Worm (Caenorhabditis elegans) whole organism, L4 larva: ENCODE measurements around the gene Y38E10A.24.

ENCODE experiments used
- D1046.2 ChIP-seq: fragments of 200-800 bp; sonication (Bioruptor generic); IDR thresholded peaks from 2 replicates; pipeline ENCODE4 v1.3.6; 2022; ENCODE audit warnings: missing genetic modification characterization, missing compliant biosample characterization
- F10B5.3 ChIP-seq: sonication (generic microtip); optimal IDR thresholded peaks from 2 replicates; lab custom pipeline; 2016; ENCODE audit warnings: mild to moderate bottlenecking, missing genetic modification characterization, missing compliant biosample characterization
- F49E8.2 ChIP-seq: sonication (generic microtip); optimal IDR thresholded peaks from 2 replicates; lab custom pipeline; 2016; ENCODE audit warnings: missing compliant biosample characterization, mild to moderate bottlenecking, missing genetic modification characterization, borderline replicate concordance
- Y105C5A.15 ChIP-seq: fragments of 200-800 bp; sonication (Bioruptor generic); IDR thresholded peaks from 2 replicates; pipeline ENCODE4 v1.3.6; 2022; ENCODE audit warnings: missing genetic modification characterization, missing compliant biosample characterization
- Y48G9A.11 ChIP-seq: fragments of 200-800 bp; sonication (Bioruptor generic); IDR thresholded peaks from 2 replicates; pipeline ENCODE4 v1.3.6; 2022; ENCODE audit warnings: missing genetic modification reagents, missing genetic modification characterization, missing compliant biosample characterization
- Y5F2A.4 ChIP-seq: fragments of 200-800 bp; sonication (Bioruptor generic); optimal IDR thresholded peaks from 2 replicates; lab custom pipeline; 2018; ENCODE audit warnings: mild to moderate bottlenecking, missing genetic modification characterization, missing compliant biosample characterization
- aha-1 ChIP-seq: fragments of 150-350 bp; peaks from one replicate; lab custom pipeline; 2014; ENCODE audit warnings: missing biosample characterization, missing genetic modification characterization
- ces-1 ChIP-seq: fragments of 150-350 bp; sonication (generic microtip); optimal IDR thresholded peaks from 4 replicates; lab custom pipeline; 2014; ENCODE audit warnings: missing biosample characterization, missing genetic modification reagents, missing genetic modification characterization
- daf-16 ChIP-seq, 3 experiments: sonication (generic microtip); optimal IDR thresholded peaks; 2 replicates each; lab custom pipeline; 2016 to 2017; ENCODE audit warnings: missing genetic modification characterization in 3 of 3, missing genetic modification reagents in 3 of 3, mild to moderate bottlenecking in 2 of 3, missing compliant biosample characterization in 2 of 3, missing biosample characterization in 1 of 3, moderate library complexity in 1 of 3
- daf-19 ChIP-seq: fragments of 200-800 bp; sonication (Bioruptor generic); conservative IDR thresholded peaks from 2 replicates; pipeline ENCODE4 v1.3.6; 2022; ENCODE audit warnings: missing genetic modification characterization, missing compliant biosample characterization
- daf-8 ChIP-seq: fragments of 200-800 bp; sonication (Bioruptor generic); IDR thresholded peaks from 2 replicates; pipeline ENCODE4 v1.3.6; 2022; ENCODE audit warnings: missing genetic modification characterization, missing compliant biosample characterization
- dmd-6 ChIP-seq: fragments of 200-800 bp; sonication (Bioruptor generic); IDR thresholded peaks from 2 replicates; pipeline ENCODE4 v1.3.6; 2022; ENCODE audit warnings: missing genetic modification reagents, missing genetic modification characterization, missing compliant biosample characterization
- dmd-9 ChIP-seq: fragments of 200-800 bp; sonication (Bioruptor generic); IDR thresholded peaks from 2 replicates; pipeline ENCODE4 v1.3.6; 2022; ENCODE audit warnings: missing genetic modification reagents, missing genetic modification characterization, missing compliant biosample characterization
- duxl-1 ChIP-seq: sonication (generic microtip); optimal IDR thresholded peaks from 2 replicates; lab custom pipeline; 2016; ENCODE audit warnings: mild to moderate bottlenecking, missing genetic modification characterization, moderate library complexity, missing compliant biosample characterization; ENCODE audit not compliant: poor library complexity
- egl-43 ChIP-seq: fragments of 200-800 bp; sonication (Bioruptor generic); IDR thresholded peaks from 2 replicates; pipeline ENCODE4 v1.3.6; 2022; ENCODE audit warnings: missing genetic modification reagents, missing genetic modification characterization, missing compliant biosample characterization
- hlh-30 ChIP-seq: sonication (generic microtip); optimal IDR thresholded peaks from 2 replicates; lab custom pipeline; 2017; ENCODE audit warnings: antibody characterized with exemption, mild to moderate bottlenecking, missing genetic modification characterization, missing compliant biosample characterization; ENCODE audit not compliant: insufficient read depth
- hmg-1.1 ChIP-seq: fragments of 200-800 bp; sonication (Bioruptor generic); IDR thresholded peaks from 2 replicates; pipeline ENCODE4 v1.3.6; 2022; ENCODE audit warnings: missing genetic modification reagents, missing genetic modification characterization, missing compliant biosample characterization
- lin-13 ChIP-seq: fragments of 150-350 bp; optimal IDR thresholded peaks from 2 replicates; lab custom pipeline; 2014; ENCODE audit warnings: missing biosample characterization, missing genetic modification reagents, missing genetic modification characterization
- lin-29 ChIP-seq: fragments of 200-800 bp; sonication (Bioruptor generic); IDR thresholded peaks from 2 replicates; pipeline ENCODE4 v1.3.6; 2022; ENCODE audit warnings: missing genetic modification reagents, missing genetic modification characterization, missing compliant biosample characterization
- lin-38 ChIP-seq: fragments of 200-800 bp; sonication (Bioruptor generic); IDR thresholded peaks from 2 replicates; pipeline ENCODE4 v1.3.6; 2022; ENCODE audit warnings: missing genetic modification reagents, missing genetic modification characterization, missing compliant biosample characterization
- mdl-1 ChIP-seq, 2 experiments: fragments of 150-350 bp in 1 of 2; sonication (generic microtip) in 1 of 2; optimal IDR thresholded peaks; 2 replicates each; lab custom pipeline; 2014 to 2017; ENCODE audit warnings: missing biosample characterization in 2 of 2, missing genetic modification characterization in 2 of 2
- mes-2 ChIP-seq: sonication (generic microtip); optimal IDR thresholded peaks from 2 replicates; lab custom pipeline; 2016; ENCODE audit warnings: missing genotype, mild to moderate bottlenecking, missing genetic modification characterization, missing compliant biosample characterization; ENCODE audit not compliant: poor library complexity, severe bottlenecking
- nhr-48 ChIP-seq: sonication (generic microtip); optimal IDR thresholded peaks from 2 replicates; lab custom pipeline; 2016; ENCODE audit warnings: mild to moderate bottlenecking, missing genetic modification characterization, missing compliant biosample characterization
- nhr-6 ChIP-seq: fragments of 150-350 bp; optimal IDR thresholded peaks from 2 replicates; lab custom pipeline; 2014; ENCODE audit warnings: missing biosample characterization, missing genetic modification characterization
- nhr-76 ChIP-seq: fragments of 150-350 bp; optimal IDR thresholded peaks from 2 replicates; lab custom pipeline; 2014; ENCODE audit warnings: missing biosample characterization, missing genetic modification characterization
- pha-4 ChIP-seq, 2 experiments: fragments of 150-350 bp in 1 of 2; fragments of 200-800 bp in 1 of 2; sonication (Bioruptor generic) in 1 of 2; IDR thresholded peaks in 1 of 2; optimal IDR thresholded peaks in 1 of 2; 2 replicates each; pipeline versions ENCODE4 v1.3.6 to Lab custom; 2014 to 2022; ENCODE audit warnings: missing genetic modification characterization in 2 of 2, missing genetic modification reagents in 2 of 2, missing biosample characterization in 1 of 2, missing compliant biosample characterization in 1 of 2
- php-3 ChIP-seq: fragments of 200-800 bp; sonication (Bioruptor generic); IDR thresholded peaks from 2 replicates; pipeline ENCODE4 v1.3.6; 2022; ENCODE audit warnings: missing genetic modification reagents, missing genetic modification characterization, missing compliant biosample characterization
- sdz-12 ChIP-seq: fragments of 200-800 bp; sonication (Bioruptor generic); optimal IDR thresholded peaks from 2 replicates; lab custom pipeline; 2018; ENCODE audit warnings: mild to moderate bottlenecking, missing genetic modification characterization, missing compliant biosample characterization
- set-16 ChIP-seq: fragments of 200-800 bp; sonication (Bioruptor generic); IDR thresholded peaks from 2 replicates; pipeline ENCODE4 v1.3.6; 2022; ENCODE audit warnings: missing genetic modification reagents, missing genetic modification characterization, missing compliant biosample characterization
- spr-3 ChIP-seq: fragments of 200-800 bp; sonication (Bioruptor generic); optimal IDR thresholded peaks from 2 replicates; lab custom pipeline; 2018; ENCODE audit warnings: mild to moderate bottlenecking, missing genetic modification characterization, missing compliant biosample characterization
- tra-1 ChIP-seq: fragments of 200-800 bp; sonication (Bioruptor generic); IDR thresholded peaks from 2 replicates; pipeline ENCODE4 v1.3.6; 2022; ENCODE audit warnings: missing genetic modification reagents, missing genetic modification characterization, missing compliant biosample characterization
- unc-62 ChIP-seq, 3 experiments: fragments of 150-350 bp in 1 of 3; sonication (generic microtip); optimal IDR thresholded peaks in 2 of 3; peaks in 1 of 3; 1 replicate in 1 of 3; 2 replicates in 2 of 3; lab custom pipeline; 2014 to 2017; ENCODE audit warnings: missing biosample characterization in 3 of 3, missing genetic modification characterization in 3 of 3, missing genetic modification reagents in 3 of 3, missing genotype in 1 of 3
- zfp-2 ChIP-seq: sonication (generic microtip); optimal IDR thresholded peaks from 2 replicates; lab custom pipeline; 2016; ENCODE audit warnings: mild to moderate bottlenecking, missing genetic modification characterization, missing compliant biosample characterization
- zip-11 ChIP-seq: fragments of 200-800 bp; sonication (Bioruptor generic); IDR thresholded peaks from 2 replicates; pipeline ENCODE4 v1.3.6; 2022; ENCODE audit warnings: missing genetic modification characterization, missing compliant biosample characterization

Gene Y38E10A.24

DNA sequence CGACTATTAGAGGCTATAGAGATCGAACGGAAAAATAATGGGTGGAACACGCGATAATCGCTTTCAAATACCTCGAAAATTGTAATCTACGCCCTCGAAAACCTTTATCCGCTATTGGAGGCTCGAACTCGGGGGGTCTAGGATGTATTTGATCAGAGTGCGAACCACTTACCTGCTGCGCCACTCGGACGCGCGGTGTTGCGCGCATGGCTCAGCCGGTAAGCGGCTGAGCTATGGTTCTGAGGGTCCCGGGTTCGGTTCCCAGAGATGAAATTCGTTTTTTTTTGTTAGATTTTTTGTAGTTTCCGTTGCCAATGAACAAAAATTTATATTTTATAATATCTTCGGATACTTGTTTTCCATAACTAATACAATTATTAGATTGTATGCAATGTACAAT is 10.7 kb upstream of the Y38E10A.24 start:
- TF ChIP-seq pha-4 (GFP tag; IDR thresholded peaks at IDR 0.05; lab: Robert Waterston, UW): no peak
- no peak for TF ChIP-seq pha-4 (tag; optimal IDR thresholded peaks at IDR 0.05; lab: Kevin White, UChicago)
- no peak for TF ChIP-seq unc-62 (GFP tag; optimal IDR thresholded peaks at IDR 0.05 in 1 of 2; lab: Kevin White, UChicago)
- no peak for TF ChIP-seq unc-62 (tag; optimal IDR thresholded peaks at IDR 0.05; lab: Kevin White, UChicago)
- TF ChIP-seq hlh-30 (tag; lab: Kevin White, UChicago): no peak
- TF ChIP-seq D1046.2 (GFP tag; lab: Robert Waterston, UW): 0 out of 2 replicates have a peak, but pooled peaks have one; percentile 60
- TF ChIP-seq duxl-1 (tag; lab: Kevin White, UChicago): no peak
- peak; percentile 6; the same call in 1 of the 2 replicates for TF ChIP-seq tra-1 (GFP tag; lab: Robert Waterston, UW)
- TF ChIP-seq daf-19 (GFP tag; lab: Robert Waterston, UW): no peak
- TF ChIP-seq daf-16 (GFP tag; optimal IDR thresholded peaks at IDR 0.05; lab: Kevin White, UChicago): no peak
- no peak for TF ChIP-seq daf-16 (tag; optimal IDR thresholded peaks at IDR 0.05; lab: Kevin White, UChicago)
- TF ChIP-seq dmd-9 (GFP tag; lab: Robert Waterston, UW): 0 out of 2 replicates have a peak, but pooled peaks have one; percentile 53
- TF ChIP-seq lin-13 (GFP tag; lab: Kevin White, UChicago): peak; percentile 13
- no peak for TF ChIP-seq spr-3
- TF ChIP-seq zip-11 (GFP tag; lab: Robert Waterston, UW): no peak
- TF ChIP-seq F49E8.2 (tag; lab: Kevin White, UChicago): no peak
- no peak for TF ChIP-seq ces-1 (GFP tag; lab: Kevin White, UChicago)
- no peak for TF ChIP-seq hmg-1.1 (GFP tag; lab: Robert Waterston, UW)
- TF ChIP-seq php-3 (GFP tag; lab: Robert Waterston, UW): no peak
- no peak for TF ChIP-seq zfp-2 (tag; lab: Kevin White, UChicago)
- TF ChIP-seq dmd-6 (GFP tag; lab: Robert Waterston, UW): no peak
- TF ChIP-seq lin-38 (GFP tag; lab: Robert Waterston, UW): peak; percentile 19; the same call in 1 of the 2 replicates
- TF ChIP-seq lin-29: no peak
- TF ChIP-seq egl-43 (GFP tag; lab: Robert Waterston, UW): 0 out of 2 replicates have a peak, but pooled peaks have one; percentile 38
- no peak for TF ChIP-seq F10B5.3 (tag; lab: Kevin White, UChicago)
- peak; percentile 14 for TF ChIP-seq mes-2 (tag; lab: Kevin White, UChicago)
- peak; percentile 46; the same call in 1 of the 2 replicates for TF ChIP-seq set-16 (GFP tag; lab: Robert Waterston, UW)
- no peak for TF ChIP-seq Y5F2A.4
- TF ChIP-seq nhr-76 (tag; lab: Kevin White, UChicago): no peak
- TF ChIP-seq Y48G9A.11 (GFP tag; lab: Robert Waterston, UW): peak; percentile 67; the same call in 1 of the 2 replicates

DNA sequence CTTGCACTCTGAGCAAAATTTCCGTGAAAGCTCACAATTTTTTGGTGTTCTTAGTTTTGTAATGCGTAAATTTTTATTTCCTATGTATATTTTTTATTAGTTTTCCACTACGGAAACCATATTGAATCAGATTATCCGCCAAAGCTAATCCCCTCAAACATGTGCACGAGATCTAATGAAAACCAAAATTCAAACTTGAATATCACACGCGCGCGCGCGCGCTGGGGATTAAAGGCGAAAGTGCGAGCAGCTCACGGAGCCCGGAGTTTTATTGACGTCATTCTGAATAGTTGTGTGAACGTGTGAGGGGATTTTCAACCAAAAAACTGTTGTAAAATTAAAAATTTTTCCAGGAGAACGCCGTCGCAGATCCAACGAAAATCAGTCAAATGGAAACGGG is 10.0 kb upstream of the Y38E10A.24 start:
- TF ChIP-seq nhr-48 (tag; lab: Kevin White, UChicago) (no peak), daf-8 (GFP tag; lab: Robert Waterston, UW) (no peak), nhr-6 (tag; lab: Kevin White, UChicago) (no peak), mdl-1 (tag; optimal IDR thresholded peaks at IDR 0.05; lab: Kevin White, UChicago) (no peak), egl-43 (GFP tag; lab: Robert Waterston, UW) (no peak), set-16 (GFP tag; lab: Robert Waterston, UW) (peak; percentile 44; the same call in 1 of the 2 replicates)

DNA sequence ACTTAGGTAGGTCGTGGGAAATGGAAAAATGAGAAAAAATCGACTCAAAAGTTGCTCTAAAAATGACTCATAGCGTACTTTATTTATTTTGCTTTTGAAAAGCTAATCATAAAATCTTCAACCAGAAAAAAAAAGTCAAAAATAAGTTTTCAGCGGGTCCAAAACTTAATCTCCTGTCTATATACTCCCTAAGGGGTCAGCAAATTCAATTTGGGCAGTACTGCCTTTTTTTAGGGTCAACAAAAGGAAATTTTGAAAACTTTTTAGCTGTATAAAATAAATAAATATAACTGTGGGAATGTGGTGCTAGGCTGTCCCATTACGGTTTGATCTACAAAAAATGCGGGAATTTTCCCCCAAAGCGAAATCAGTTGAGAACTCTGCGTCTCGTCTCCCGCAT is 9.5 kb upstream of the Y38E10A.24 start:
- TF ChIP-seq ces-1 (GFP tag; lab: Kevin White, UChicago): no peak

DNA sequence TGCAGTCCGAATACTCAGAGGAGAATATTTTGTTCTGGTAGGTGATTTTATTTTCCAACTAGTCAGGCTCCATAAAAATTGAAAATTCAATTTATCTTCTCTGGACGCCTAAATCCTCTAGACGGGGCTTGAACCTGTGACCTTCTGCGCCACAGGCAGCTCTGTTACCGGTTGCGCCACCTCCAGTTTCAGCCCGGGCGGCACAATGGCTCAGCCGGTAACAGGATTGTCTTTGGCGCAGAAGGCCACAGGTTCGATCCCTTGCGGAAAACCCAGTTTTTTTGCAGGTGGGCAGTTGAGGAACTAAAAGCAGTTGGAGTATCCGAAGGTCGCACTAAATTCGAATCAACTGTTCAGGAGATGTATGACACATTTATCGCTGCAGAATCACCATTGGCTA is 9.0 kb upstream of the Y38E10A.24 start:
- TF ChIP-seq aha-1 (tag; lab: Kevin White, UChicago) (peak; percentile 85), sdz-12 (no peak), mes-2 (tag; lab: Kevin White, UChicago) (no peak), Y48G9A.11 (GFP tag; lab: Robert Waterston, UW) (peak; percentile 48; the same call in 1 of the 2 replicates), hmg-1.1 (GFP tag; lab: Robert Waterston, UW) (no peak), Y105C5A.15 (GFP tag; lab: Robert Waterston, UW) (0 out of 2 replicates have a peak, but pooled peaks have one; percentile 11), set-16 (GFP tag; lab: Robert Waterston, UW) (peak; percentile 60)
